Fruit fly (Drosophila melanogaster) whole organism, pupa: ENCODE results near the gene Ugt37A3.
"Not testable (repeated sequence)": the region's sequence is repeated elsewhere in the genome, so short reads cannot be mapped to it uniquely, and the experiment has no call there.

Source experiments
- CG10348 ChIP-seq: fragments of 200-800 bp; sonication (Bioruptor generic); IDR thresholded peaks from 2 replicates; pipeline ENCODE4 v1.3.6; 2022; ENCODE audit warnings: missing biosample characterization, missing genetic modification characterization
- CG12605 ChIP-seq: fragments of 200-800 bp; sonication (Bioruptor generic); IDR thresholded peaks from 2 replicates; pipeline ENCODE4 v1.3.6; 2022; ENCODE audit warnings: missing biosample characterization, missing genetic modification characterization
- CG13204 ChIP-seq: fragments of 200-800 bp; sonication (Bioruptor generic); optimal IDR thresholded peaks from 2 replicates; lab custom pipeline; 2018; ENCODE audit warnings: missing biosample characterization, mild to moderate bottlenecking, missing genetic modification characterization, moderate library complexity
- CG14655 ChIP-seq: fragments of 200-800 bp; sonication (Bioruptor generic); optimal IDR thresholded peaks from 3 replicates; lab custom pipeline; 2017; ENCODE audit warnings: mild to moderate bottlenecking, missing biosample characterization, missing genetic modification reagents, missing genetic modification characterization
- CG15710 ChIP-seq: fragments of 200-800 bp; sonication (Bioruptor generic); optimal IDR thresholded peaks from 2 replicates; lab custom pipeline; 2018; ENCODE audit warnings: missing biosample characterization, mild to moderate bottlenecking, missing genetic modification characterization, moderate library complexity
- CG17806 ChIP-seq: fragments of 200-800 bp; sonication (Bioruptor generic); optimal IDR thresholded peaks from 2 replicates; lab custom pipeline; 2018; ENCODE audit warnings: missing biosample characterization, mild to moderate bottlenecking, missing genetic modification characterization, moderate library complexity
- CG32121 ChIP-seq: fragments of 200-800 bp; sonication (Bioruptor generic); IDR thresholded peaks from 2 replicates; pipeline ENCODE4 v1.3.6; 2022; ENCODE audit warnings: missing biosample characterization, missing genetic modification characterization
- CG34367 ChIP-seq: fragments of 200-800 bp; sonication (Bioruptor generic); optimal IDR thresholded peaks from 2 replicates; lab custom pipeline; 2018; ENCODE audit warnings: missing biosample characterization, mild to moderate bottlenecking, missing genetic modification characterization
- CG4496 ChIP-seq: fragments of 200-800 bp; sonication (Bioruptor generic); IDR thresholded peaks from 3 replicates; pipeline ENCODE4 v1.3.6; 2022; ENCODE audit warnings: missing biosample characterization, missing genetic modification characterization
- CG8159 ChIP-seq: fragments of 200-800 bp; sonication (Bioruptor generic); optimal IDR thresholded peaks from 3 replicates; lab custom pipeline; 2018; ENCODE audit warnings: missing biosample characterization, mild to moderate bottlenecking, missing genetic modification characterization, moderate library complexity
- CG8301 ChIP-seq: fragments of 200-800 bp; sonication (Bioruptor generic); optimal IDR thresholded peaks from 2 replicates; lab custom pipeline; 2018; ENCODE audit warnings: missing biosample characterization, mild to moderate bottlenecking, missing genetic modification characterization
- CG9948 ChIP-seq: fragments of 200-800 bp; sonication (Bioruptor generic); optimal IDR thresholded peaks from 2 replicates; lab custom pipeline; 2018; ENCODE audit warnings: missing biosample characterization, mild to moderate bottlenecking, missing genetic modification characterization, moderate library complexity
- D1 ChIP-seq: fragments of 200-800 bp; sonication (Bioruptor generic); optimal IDR thresholded peaks from 2 replicates; lab custom pipeline; 2018; ENCODE audit warnings: missing biosample characterization, mild to moderate bottlenecking, missing genetic modification characterization, moderate library complexity
- EcR ChIP-seq: fragments of 200-800 bp; sonication (Bioruptor generic); optimal IDR thresholded peaks from 3 replicates; lab custom pipeline; 2019; ENCODE audit warnings: missing biosample characterization, missing genetic modification characterization, mild to moderate bottlenecking, moderate library complexity, missing genetic modification reagents
- Ets98B ChIP-seq: fragments of 200-800 bp; sonication (Bioruptor generic); IDR thresholded peaks from 2 replicates; pipeline ENCODE4 v1.3.6; 2022; ENCODE audit warnings: missing biosample characterization, missing genetic modification characterization
- Pif1A ChIP-seq: fragments of 200-800 bp; sonication (Bioruptor generic); optimal IDR thresholded peaks from 3 replicates; lab custom pipeline; 2016; ENCODE audit warnings: missing biosample characterization, missing genetic modification characterization
- Pif1B ChIP-seq: fragments of 200-800 bp; sonication (Bioruptor generic); optimal IDR thresholded peaks from 3 replicates; lab custom pipeline; 2016; ENCODE audit warnings: missing biosample characterization, missing genetic modification characterization
- Snoo ChIP-seq: fragments of 200-800 bp; sonication (Bioruptor generic); optimal IDR thresholded peaks from 3 replicates; lab custom pipeline; 2017; ENCODE audit warnings: missing biosample characterization, mild to moderate bottlenecking, missing genetic modification characterization, inconsistent platforms
- fd96Ca ChIP-seq: fragments of 200-800 bp; sonication (Bioruptor generic); IDR thresholded peaks from 3 replicates; pipeline ENCODE4 v1.3.6; 2022; ENCODE audit warnings: missing biosample characterization, missing genetic modification characterization
- gl ChIP-seq: fragments of 200-800 bp; sonication (Bioruptor generic); optimal IDR thresholded peaks from 2 replicates; lab custom pipeline; 2018; ENCODE audit warnings: missing biosample characterization, mild to moderate bottlenecking, missing genetic modification characterization
- rn ChIP-seq: fragments of 200-800 bp; sonication (Bioruptor generic); IDR thresholded peaks from 2 replicates; pipeline ENCODE4 v1.3.6; 2022; ENCODE audit warnings: missing biosample characterization, missing genetic modification characterization

Gene Ugt37A3

DNA sequence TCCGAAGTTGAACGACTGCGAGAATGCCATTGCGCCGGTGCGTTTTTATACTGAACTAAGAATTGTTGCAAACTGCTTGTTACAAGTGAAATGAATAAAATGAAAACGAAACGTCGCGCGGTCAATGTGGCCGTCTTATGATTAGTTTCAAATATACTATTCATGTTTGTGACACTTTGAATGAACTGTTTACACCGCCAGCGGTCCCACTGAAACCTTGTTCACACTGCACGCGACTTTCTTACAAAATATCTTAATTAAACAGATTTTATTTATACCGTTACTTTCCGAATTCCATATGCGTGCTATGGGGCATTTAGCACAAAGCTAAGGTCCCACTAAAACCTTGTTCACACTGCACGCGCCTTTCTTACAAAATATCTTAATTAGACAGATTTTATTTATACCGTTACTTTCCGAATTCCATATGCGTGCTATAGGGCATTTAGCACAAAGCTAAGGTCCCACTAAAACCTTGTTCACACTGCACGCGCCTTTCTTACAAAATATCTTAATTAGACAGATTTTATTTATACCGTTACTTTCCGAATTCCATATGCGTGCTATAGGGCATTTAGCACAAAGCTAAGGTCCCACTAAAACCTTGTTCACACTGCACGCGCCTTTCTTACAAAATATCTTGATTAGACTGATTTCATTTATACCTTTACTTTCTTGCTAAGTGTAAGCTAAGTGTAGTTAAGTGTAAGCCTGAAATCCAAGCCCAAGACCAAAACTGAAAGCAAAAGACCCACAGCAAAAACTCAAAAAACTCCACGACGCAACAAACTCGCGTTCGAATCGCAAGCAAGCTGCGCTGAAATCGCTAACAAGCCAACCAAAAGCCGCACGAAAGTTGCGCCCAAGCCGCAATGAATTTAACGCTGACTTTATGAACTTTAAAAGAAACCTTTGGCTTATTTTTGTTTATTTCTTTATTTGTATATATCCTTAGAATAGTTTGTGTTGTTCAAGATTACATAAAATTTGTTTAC is 31.0 kb downstream of the Ugt37A3 start, which contains the start of gene PolQ:
TSS of gene PolQ (minus strand) at position 122 of the 995 bp plus-strand sequence.
- not testable (repeated sequence) for TF ChIP-seq fd96Ca (GFP tag; lab: Robert Waterston, UW); CG12605; gl (tag; lab: Kevin White, UChicago)

DNA sequence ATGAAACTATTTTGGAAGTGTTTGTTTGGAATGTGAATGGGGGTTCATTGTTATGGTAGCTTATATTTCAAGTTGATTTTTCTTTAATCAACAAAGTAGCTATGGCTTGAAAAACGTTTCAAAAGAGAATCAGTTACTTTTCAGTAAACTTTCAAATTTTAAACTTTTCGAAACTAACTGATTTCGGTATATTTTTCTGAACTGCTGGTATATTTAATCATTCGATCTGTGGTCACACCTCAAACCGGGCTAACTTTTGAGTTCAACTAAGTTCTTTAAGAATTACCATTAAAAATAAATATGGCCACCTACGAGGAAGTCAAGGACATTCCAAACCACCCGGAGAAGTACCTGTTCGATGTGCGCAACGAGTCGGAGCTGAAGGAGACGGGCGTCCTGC is 38.6 kb downstream of the Ugt37A3 start, which contains the start of gene CG12279:
TSS of gene CG12279 (plus strand) at position 234 of the 400 bp plus-strand sequence.
- no peak for TF ChIP-seq CG12605
- no peak for TF ChIP-seq Snoo (tag; lab: Kevin White, UChicago)
- no peak for TF ChIP-seq CG8159 (tag; lab: Kevin White, UChicago)
- TF ChIP-seq gl (tag; lab: Kevin White, UChicago) = no peak
- TF ChIP-seq CG4496 (GFP tag; lab: Robert Waterston, UW) = no peak
- no peak for TF ChIP-seq CG32121 (GFP tag; lab: Robert Waterston, UW)
- TF ChIP-seq rn (GFP tag; lab: Robert Waterston, UW) = no peak
- no peak for TF ChIP-seq D1
- no peak for TF ChIP-seq Pif1A (GFP tag; lab: Kevin White, UChicago)
- TF ChIP-seq Pif1B (GFP tag; lab: Kevin White, UChicago) = no peak
- TF ChIP-seq EcR (GFP tag; lab: Kevin White, UChicago) = no peak
- no peak for TF ChIP-seq CG34367 (tag; lab: Kevin White, UChicago)
- TF ChIP-seq CG9948 (tag; lab: Kevin White, UChicago) = no peak
- TF ChIP-seq, all 21 proteins: peak for 0

DNA sequence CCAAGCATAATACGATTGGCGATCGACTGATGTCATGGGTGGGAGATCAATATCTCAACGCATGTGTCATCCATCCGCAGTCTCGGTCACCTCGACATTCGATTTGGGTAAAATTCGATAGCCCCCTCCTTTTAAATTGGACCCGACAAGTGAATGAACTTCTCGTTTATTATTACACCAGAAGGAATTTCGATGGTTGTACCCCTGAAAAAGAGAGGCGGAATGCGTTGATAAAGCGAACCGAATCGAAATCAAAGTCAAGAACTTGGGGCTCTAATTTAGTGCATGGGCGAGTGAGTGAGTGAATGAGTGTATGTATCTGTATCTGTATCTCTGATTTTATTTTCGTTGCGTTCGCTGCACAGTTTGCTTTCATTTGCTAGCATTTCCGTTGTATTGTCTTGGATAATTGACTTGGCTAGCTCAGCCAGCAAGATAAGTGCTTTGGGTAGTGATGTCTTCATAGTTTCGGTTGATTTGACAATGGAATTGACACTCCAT is 41.4 kb downstream of the Ugt37A3 start:
- TF ChIP-seq CG15710 (no peak), Ets98B (no peak), CG14655 (no peak), CG4496 (GFP tag; lab: Robert Waterston, UW) (no peak), CG13204 (GFP tag; lab: Kevin White, UChicago) (no peak), Snoo (tag; lab: Kevin White, UChicago) (no peak), EcR (GFP tag; lab: Kevin White, UChicago) (no peak), CG34367 (tag; lab: Kevin White, UChicago) (no peak), CG12605 (no peak), CG10348 (no peak)

DNA sequence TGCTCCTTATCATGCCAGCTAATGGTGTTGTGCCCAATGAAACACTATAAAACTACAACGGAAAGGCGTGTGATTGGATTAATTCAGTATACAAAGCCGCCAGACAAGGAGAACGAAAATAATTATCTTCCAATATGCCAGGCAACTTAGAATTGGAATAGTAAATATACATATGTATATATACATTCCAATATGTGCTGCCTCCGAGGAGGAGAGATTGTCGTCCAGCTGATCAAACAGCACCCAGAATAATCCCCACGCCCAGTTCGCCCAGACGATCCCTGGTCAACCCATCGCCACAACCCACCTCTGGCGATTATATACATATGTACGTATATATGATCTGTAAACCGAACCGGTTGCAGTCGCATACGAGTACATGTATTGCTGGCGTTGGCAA is 42.2 kb downstream of the Ugt37A3 start:
- TF ChIP-seq gl (tag; lab: Kevin White, UChicago) = no peak
- no peak for TF ChIP-seq CG12605
- no peak for TF ChIP-seq CG10348
- TF ChIP-seq EcR (GFP tag; lab: Kevin White, UChicago) = no peak
- TF ChIP-seq CG8301 (tag; lab: Kevin White, UChicago) = no peak
- TF ChIP-seq CG34367 (tag; lab: Kevin White, UChicago) = no peak
- no peak for TF ChIP-seq CG13204 (GFP tag; lab: Kevin White, UChicago)
- TF ChIP-seq Ets98B = no peak
- no peak for TF ChIP-seq CG8159 (tag; lab: Kevin White, UChicago)
- TF ChIP-seq CG17806 = no peak
- no peak for TF ChIP-seq rn (GFP tag; lab: Robert Waterston, UW)
- no peak for TF ChIP-seq CG14655
- TF ChIP-seq Pif1A (GFP tag; lab: Kevin White, UChicago) = no peak
- TF ChIP-seq CG9948 (tag; lab: Kevin White, UChicago) = no peak

DNA sequence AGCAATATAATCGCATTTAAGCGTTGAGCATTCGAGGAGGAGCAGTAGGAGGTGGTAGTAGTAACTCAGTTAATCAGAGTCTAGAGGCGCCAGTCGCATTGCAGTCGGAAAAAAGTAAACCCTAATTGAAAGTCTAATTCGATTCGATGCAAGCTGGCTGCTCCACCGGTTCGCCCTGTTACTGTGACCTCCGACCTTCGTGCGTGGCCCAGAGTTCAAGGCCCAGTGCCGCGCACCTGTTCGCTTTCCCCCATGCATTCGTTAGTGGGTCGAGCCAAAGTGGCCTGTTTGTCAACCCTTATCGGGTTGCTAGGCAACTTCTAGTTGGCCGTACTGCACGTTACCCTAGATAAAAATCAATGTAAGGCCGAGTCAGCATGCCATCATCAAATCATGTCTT is 43.0 kb downstream of the Ugt37A3 start:
- TF ChIP-seq fd96Ca (GFP tag; lab: Robert Waterston, UW) (no peak), D1 (no peak), Pif1B (GFP tag; lab: Kevin White, UChicago) (no peak), CG4496 (GFP tag; lab: Robert Waterston, UW) (no peak), CG8301 (tag; lab: Kevin White, UChicago) (no peak), CG15710 (no peak), CG14655 (no peak), CG8159 (tag; lab: Kevin White, UChicago) (no peak), CG13204 (GFP tag; lab: Kevin White, UChicago) (no peak), EcR (GFP tag; lab: Kevin White, UChicago) (no peak), CG9948 (tag; lab: Kevin White, UChicago) (no peak)

DNA sequence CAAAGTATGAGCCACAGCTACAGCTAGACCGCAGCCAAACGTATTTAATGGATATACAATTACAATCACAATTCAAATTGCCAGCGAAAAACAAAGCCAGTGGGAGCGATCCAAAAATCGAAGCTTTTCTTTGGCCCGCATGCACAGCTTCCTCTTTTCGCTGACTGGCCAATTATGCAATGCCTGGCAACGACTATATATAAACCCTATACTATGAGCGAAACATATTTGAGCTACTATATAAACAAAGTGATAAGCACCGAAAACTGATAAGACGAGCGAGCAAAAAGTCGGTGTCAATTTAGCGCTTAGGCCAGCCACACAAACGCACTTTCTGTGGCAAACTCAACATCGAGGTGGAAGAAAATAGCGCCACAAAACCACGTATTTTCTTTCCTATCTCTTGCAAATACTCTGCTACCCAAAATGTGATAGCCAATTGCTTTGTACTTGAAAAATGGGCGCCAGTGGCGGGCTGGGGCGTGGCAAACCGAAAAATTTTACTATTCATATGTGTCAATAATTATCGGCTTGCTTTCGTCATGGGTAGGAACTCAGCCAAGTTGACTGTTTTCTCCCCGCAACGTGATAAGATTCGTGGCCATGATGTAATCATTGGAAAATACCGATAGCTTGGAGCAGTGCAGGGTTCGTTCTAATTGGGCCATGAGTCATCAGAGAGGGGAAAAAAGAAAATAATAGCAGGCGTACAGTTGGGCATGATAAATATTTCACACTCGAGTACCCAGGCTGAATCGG is 43.7 kb downstream of the Ugt37A3 start:
- TF ChIP-seq CG12605 (no peak), CG15710 (no peak), CG34367 (tag; lab: Kevin White, UChicago) (no peak), CG4496 (GFP tag; lab: Robert Waterston, UW) (no peak), Snoo (tag; lab: Kevin White, UChicago) (no peak), fd96Ca (GFP tag; lab: Robert Waterston, UW) (no peak), Pif1A (GFP tag; lab: Kevin White, UChicago) (no peak), D1 (no peak), gl (tag; lab: Kevin White, UChicago) (no peak), CG8159 (tag; lab: Kevin White, UChicago) (no peak), CG9948 (tag; lab: Kevin White, UChicago) (no peak), EcR (GFP tag; lab: Kevin White, UChicago) (no peak), CG32121 (GFP tag; lab: Robert Waterston, UW) (no peak), Ets98B (no peak), CG10348 (no peak)
